Fruit fly (Drosophila melanogaster): ENCODE results near the gene Ugt302C1.

Gene Ugt302C1

DNA sequence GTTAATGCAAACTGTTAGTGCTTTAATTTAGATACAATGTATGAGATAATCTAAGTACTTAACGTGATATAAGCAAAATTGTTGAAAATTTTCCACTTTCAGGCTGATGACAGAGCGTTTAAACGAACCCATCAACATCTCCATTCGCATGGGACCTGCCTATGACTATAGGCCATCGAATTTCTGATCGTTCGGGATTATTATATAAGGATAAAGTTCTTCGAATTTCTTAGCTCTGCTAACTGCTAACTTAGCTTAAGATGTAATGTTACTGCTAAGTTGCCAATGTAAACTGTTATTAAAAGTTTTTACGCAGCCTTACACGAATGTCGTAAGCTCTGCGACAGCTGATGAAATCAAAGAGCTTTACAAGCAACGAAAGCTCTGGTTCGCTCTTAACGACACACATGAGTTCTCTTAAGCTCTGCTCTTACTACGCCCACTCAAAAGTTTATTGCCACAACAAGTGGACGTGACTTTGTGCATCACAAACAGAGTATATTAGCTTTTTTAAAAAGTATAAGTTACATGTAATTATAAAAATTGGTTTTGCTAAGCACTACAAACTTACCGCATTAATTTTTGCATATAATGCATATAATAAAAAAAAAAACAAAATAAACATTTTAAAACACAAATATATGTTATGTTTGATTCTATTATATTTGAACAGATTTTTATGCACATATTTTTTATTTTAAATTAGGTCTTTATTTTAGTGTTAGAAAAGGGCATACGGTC is 39.9 kb downstream of the Ugt302C1 start (continued):
- peak; percentile 82 for TF ChIP-seq shn (GFP tag; optimal IDR thresholded peaks at IDR 0.05)
- TF ChIP-seq zfh1 (GFP tag; IDR thresholded peaks at IDR 0.05), result peak; percentile 97
- no peak for TF ChIP-seq Opbp (GFP tag; IDR thresholded peaks at IDR 0.05; ENCODE audit: partially characterized antibody)
- peak; percentile 81 for TF ChIP-seq chn (GFP tag; optimal IDR thresholded peaks at IDR 0.05)
- peak; percentile 4 for TF ChIP-seq pzg (GFP tag; optimal IDR thresholded peaks at IDR 0.05)
- TF ChIP-seq Taf1 (GFP tag; IDR thresholded peaks at IDR 0.05), result peak; percentile 94
- peak; percentile 96 for TF ChIP-seq CG2889 (GFP tag; IDR thresholded peaks at IDR 0.05)
- peak; percentile 57 for TF ChIP-seq wek (GFP tag; optimal IDR thresholded peaks at IDR 0.05)
- TF ChIP-seq Hey (tag; optimal IDR thresholded peaks at IDR 0.05), result peak; percentile 72
- peak; percentile 86 for TF ChIP-seq CG7786 (GFP tag; optimal IDR thresholded peaks at IDR 0.05)
- TF ChIP-seq so (GFP tag; IDR thresholded peaks at IDR 0.05), result peak; percentile 98
- no peak for TF ChIP-seq CG6791 (GFP tag; IDR thresholded peaks at IDR 0.05; ENCODE audit: partially characterized antibody)
- TF ChIP-seq CG1792 (GFP tag; optimal IDR thresholded peaks at IDR 0.05), result peak; percentile 88
- TF ChIP-seq unpg (GFP tag; optimal IDR thresholded peaks at IDR 0.05), result peak; percentile 98
- peak; percentile 98 for TF ChIP-seq CG4424 (GFP tag; optimal IDR thresholded peaks at IDR 0.05)
- peak in 1 of 2 experiments; percentile 95 for TF ChIP-seq Dfd (GFP tag; optimal IDR thresholded peaks at IDR 0.05)
- TF ChIP-seq tap (tag; optimal IDR thresholded peaks at IDR 0.05), result peak; percentile 89
- peak; percentile 96 for TF ChIP-seq CG17385 (GFP tag; optimal IDR thresholded peaks at IDR 0.05)
- TF ChIP-seq pfk (GFP tag; optimal IDR thresholded peaks at IDR 0.05), result peak; percentile 50
- TF ChIP-seq Hand (GFP tag; optimal IDR thresholded peaks at IDR 0.05), result peak; percentile 97
- peak; percentile 97 for TF ChIP-seq CG4404 (GFP tag; IDR thresholded peaks at IDR 0.05)
- peak; percentile 81 for TF ChIP-seq Bteb2 (GFP tag; optimal IDR thresholded peaks at IDR 0.05)
- TF ChIP-seq Lhr (GFP tag; optimal IDR thresholded peaks at IDR 0.05), result peak; percentile 93
- peak; percentile 81 for TF ChIP-seq tx (GFP tag; optimal IDR thresholded peaks at IDR 0.05)
- TF ChIP-seq CG10462 (GFP tag; optimal IDR thresholded peaks at IDR 0.05), result peak; percentile 91
- peak; percentile 75 for TF ChIP-seq CG30020 (tag; optimal IDR thresholded peaks at IDR 0.05)
- TF ChIP-seq CG34422 (GFP tag; IDR thresholded peaks at IDR 0.05), result peak; percentile 98
- TF ChIP-seq CG12236 (GFP tag; optimal IDR thresholded peaks at IDR 0.05), result peak; percentile 31
- peak; percentile 96 for TF ChIP-seq Nf-YA (GFP tag; IDR thresholded peaks at IDR 0.05)
- peak; percentile 49 for TF ChIP-seq bigmax (GFP tag; optimal IDR thresholded peaks at IDR 0.05)
- peak; percentile 100 for TF ChIP-seq CG7556 (GFP tag; optimal IDR thresholded peaks at IDR 0.05)
- peak; percentile 91 for TF ChIP-seq CG16779 (GFP tag; IDR thresholded peaks at IDR 0.05)
- peak; percentile 95 for TF ChIP-seq CrebB (tag; optimal IDR thresholded peaks at IDR 0.05)
- peak; percentile 96 for TF ChIP-seq D19B (GFP tag; optimal IDR thresholded peaks at IDR 0.05)
- peak; percentile 99 for TF ChIP-seq fd96Cb (tag; optimal IDR thresholded peaks at IDR 0.05)
- no peak for TF ChIP-seq CG2129 (GFP tag; IDR thresholded peaks at IDR 0.05; ENCODE audit: partially characterized antibody)
- peak; percentile 76 for TF ChIP-seq Deaf1 (tag; optimal IDR thresholded peaks at IDR 0.05)
- TF ChIP-seq CG2199 (GFP tag; IDR thresholded peaks at IDR 0.05), result peak; percentile 96
- peak; percentile 99 for TF ChIP-seq CG30403 (GFP tag; optimal IDR thresholded peaks at IDR 0.05)
- TF ChIP-seq CG8290 (GFP tag; optimal IDR thresholded peaks at IDR 0.05), result peak; percentile 91
- TF ChIP-seq CG8290 (tag; optimal IDR thresholded peaks at IDR 0.05), result peak; percentile 77 to 84
- TF ChIP-seq CG16813 (GFP tag; IDR thresholded peaks at IDR 0.05; ENCODE audit: partially characterized antibody), result no peak
- TF ChIP-seq Ets97D (GFP tag; optimal IDR thresholded peaks at IDR 0.05), result peak; percentile 85
- peak; percentile 31 for TF ChIP-seq en (GFP tag; optimal IDR thresholded peaks at IDR 0.05)
- TF ChIP-seq sna (GFP tag; IDR thresholded peaks at IDR 0.05; ENCODE audit: partially characterized antibody), result no peak
- peak; percentile 95 for TF ChIP-seq CG43689 (GFP tag; IDR thresholded peaks at IDR 0.05)
- peak; percentile 97 for TF ChIP-seq danr (GFP tag; IDR thresholded peaks at IDR 0.05)
- no peak for TF ChIP-seq Hr39 (optimal IDR thresholded peaks at IDR 0.05)
- TF ChIP-seq HmgD (GFP tag; optimal IDR thresholded peaks at IDR 0.05), result peak; percentile 56
- peak; percentile 98 for TF ChIP-seq vvl (GFP tag; IDR thresholded peaks at IDR 0.05)
- peak; percentile 97 for TF ChIP-seq Ada2b (GFP tag; IDR thresholded peaks at IDR 0.05)
